Worm (Caenorhabditis elegans) whole organism, young adult: ENCODE measurements around the gene flp-15.

Experiments used
- F10E7.11 ChIP-seq: sonication (generic microtip); optimal IDR thresholded peaks from 2 replicates; lab custom pipeline; 2017; ENCODE audit warnings: mild to moderate bottlenecking, missing genetic modification characterization, moderate library complexity, missing compliant biosample characterization
- K12H6.12 ChIP-seq: fragments of 200-800 bp; sonication (Bioruptor generic); optimal IDR thresholded peaks from 2 replicates; lab custom pipeline; 2018; ENCODE audit warnings: mild to moderate bottlenecking, missing genetic modification characterization, missing compliant biosample characterization
- Y67H2A.10 ChIP-seq: fragments of 200-800 bp; sonication (Bioruptor generic); conservative IDR thresholded peaks from 2 replicates; pipeline ENCODE4 v1.3.6; 2022; ENCODE audit warnings: missing genetic modification reagents, missing genetic modification characterization, missing compliant biosample characterization
- ama-1 ChIP-seq, 3 experiments: fragments of 150-350 bp in 1 of 3; sonication (generic microtip) in 2 of 3; optimal IDR thresholded peaks; 2 replicates each; lab custom pipeline; 2014 to 2018; ENCODE audit warnings: missing biosample characterization in 2 of 3, missing genetic modification characterization in 2 of 3, missing genetic modification reagents in 2 of 3
- attf-5 ChIP-seq: fragments of 200-800 bp; sonication (Bioruptor generic); optimal IDR thresholded peaks from 2 replicates; lab custom pipeline; 2018; ENCODE audit warnings: mild to moderate bottlenecking, missing genetic modification characterization, missing compliant biosample characterization
- bed-1 ChIP-seq: fragments of 200-800 bp; sonication (Bioruptor generic); IDR thresholded peaks from 2 replicates; pipeline ENCODE4 v1.3.6; 2022; ENCODE audit warnings: missing genetic modification reagents, missing genetic modification characterization, missing compliant biosample characterization
- ccch-3 ChIP-seq: fragments of 200-800 bp; sonication (Bioruptor generic); optimal IDR thresholded peaks from 2 replicates; lab custom pipeline; 2018; ENCODE audit warnings: mild to moderate bottlenecking, missing genetic modification characterization, missing compliant biosample characterization
- cebp-2 ChIP-seq: fragments of 200-800 bp; sonication (Bioruptor generic); IDR thresholded peaks from 2 replicates; pipeline ENCODE4 v1.3.6; 2022; ENCODE audit warnings: missing genetic modification characterization, missing compliant biosample characterization
- ceh-100 ChIP-seq: fragments of 200-800 bp; sonication (Bioruptor generic); IDR thresholded peaks from 2 replicates; pipeline ENCODE4 v1.3.6; 2022; ENCODE audit warnings: missing genetic modification reagents, missing genetic modification characterization, missing compliant biosample characterization
- ceh-27 ChIP-seq: fragments of 200-800 bp; sonication (Bioruptor generic); optimal IDR thresholded peaks from 2 replicates; lab custom pipeline; 2018; ENCODE audit warnings: mild to moderate bottlenecking, missing genetic modification characterization, moderate library complexity, missing compliant biosample characterization
- ceh-40 ChIP-seq: fragments of 200-800 bp; sonication (Bioruptor generic); IDR thresholded peaks from 2 replicates; pipeline ENCODE4 v1.3.6; 2022; ENCODE audit warnings: missing genetic modification characterization, missing compliant biosample characterization
- ceh-91 ChIP-seq: fragments of 200-800 bp; sonication (Bioruptor generic); IDR thresholded peaks from 2 replicates; pipeline ENCODE4 v1.3.6; 2022; ENCODE audit warnings: missing genetic modification reagents, missing genetic modification characterization, missing compliant biosample characterization
- die-1 ChIP-seq: sonication (generic microtip); optimal IDR thresholded peaks from 2 replicates; lab custom pipeline; 2016; ENCODE audit warnings: missing genotype, mild to moderate bottlenecking, missing genetic modification characterization, missing compliant biosample characterization
- egl-44 ChIP-seq: fragments of 200-800 bp; sonication (Bioruptor generic); IDR thresholded peaks from 2 replicates; pipeline ENCODE4 v1.3.6; 2022; ENCODE audit warnings: missing genetic modification reagents, missing genetic modification characterization, missing compliant biosample characterization
- ets-4 ChIP-seq: fragments of 200-800 bp; sonication (Bioruptor generic); optimal IDR thresholded peaks from 2 replicates; lab custom pipeline; 2018; ENCODE audit warnings: mild to moderate bottlenecking, missing genetic modification characterization, missing compliant biosample characterization
- him-1 ChIP-seq: sonication (generic microtip); optimal IDR thresholded peaks from 2 replicates; lab custom pipeline; 2016; ENCODE audit warnings: missing genotype, missing genetic modification reagents, missing genetic modification characterization, missing compliant biosample characterization
- hlh-12 ChIP-seq: sonication (generic microtip); optimal IDR thresholded peaks from 2 replicates; lab custom pipeline; 2016; ENCODE audit warnings: missing genetic modification characterization, missing compliant biosample characterization
- hlh-26 ChIP-seq: fragments of 200-800 bp; sonication (Bioruptor generic); conservative IDR thresholded peaks from 2 replicates; pipeline ENCODE4 v1.3.6; 2022; ENCODE audit warnings: missing genetic modification reagents, missing genetic modification characterization, missing compliant biosample characterization
- hmg-20 ChIP-seq: fragments of 200-800 bp; sonication (Bioruptor generic); IDR thresholded peaks from 2 replicates; pipeline ENCODE4 v1.3.6; 2022; ENCODE audit warnings: missing genetic modification reagents, missing genetic modification characterization, missing compliant biosample characterization
- hrde-1 ChIP-seq: sonication (generic microtip); optimal IDR thresholded peaks from 2 replicates; lab custom pipeline; 2016; ENCODE audit warnings: missing genetic modification characterization, mild to moderate bottlenecking, missing compliant biosample characterization, moderate library complexity, missing genotype, missing genetic modification reagents, borderline replicate concordance
- hsf-1 ChIP-seq: fragments of 200-800 bp; sonication (Bioruptor generic); IDR thresholded peaks from 2 replicates; pipeline ENCODE4 v1.3.6; 2022; ENCODE audit warnings: missing genetic modification reagents, missing genetic modification characterization, missing compliant biosample characterization
- lag-1 ChIP-seq: fragments of 200-800 bp; sonication (Bioruptor generic); IDR thresholded peaks from 2 replicates; pipeline ENCODE4 v1.3.6; 2022; ENCODE audit warnings: missing genetic modification reagents, missing genetic modification characterization, missing compliant biosample characterization
- lin-26 ChIP-seq: fragments of 200-800 bp; sonication (Bioruptor generic); IDR thresholded peaks from 2 replicates; pipeline ENCODE4 v1.3.6; 2022; ENCODE audit warnings: missing genetic modification reagents, missing genetic modification characterization, missing compliant biosample characterization
- lin-40 ChIP-seq: sonication (generic microtip); optimal IDR thresholded peaks from 2 replicates; lab custom pipeline; 2016; ENCODE audit warnings: missing genetic modification characterization, mild to moderate bottlenecking, missing compliant biosample characterization, missing genotype, missing genetic modification reagents
- lsl-1 ChIP-seq: fragments of 200-800 bp; sonication (Bioruptor generic); optimal IDR thresholded peaks from 2 replicates; lab custom pipeline; 2018; ENCODE audit warnings: mild to moderate bottlenecking, missing genetic modification characterization, moderate library complexity, missing compliant biosample characterization
- madf-8 ChIP-seq: fragments of 200-800 bp; sonication (Bioruptor generic); conservative IDR thresholded peaks from 2 replicates; pipeline ENCODE4 v1.3.6; 2022; ENCODE audit warnings: missing genetic modification reagents, missing genetic modification characterization, missing compliant biosample characterization
- mes-4 ChIP-seq: sonication (generic microtip); optimal IDR thresholded peaks from 2 replicates; lab custom pipeline; 2016; ENCODE audit warnings: missing genotype, missing genetic modification characterization, missing compliant biosample characterization
- mxl-1 ChIP-seq: sonication (generic microtip); optimal IDR thresholded peaks from 2 replicates; lab custom pipeline; 2016; ENCODE audit warnings: missing genetic modification characterization, missing compliant biosample characterization
- nhr-90 ChIP-seq: sonication (generic microtip); optimal IDR thresholded peaks from 2 replicates; lab custom pipeline; 2016; ENCODE audit warnings: missing genotype, mild to moderate bottlenecking, missing genetic modification characterization, missing compliant biosample characterization
- pha-4 ChIP-seq: fragments of 150-350 bp; sonication (generic microtip); optimal IDR thresholded peaks from 2 replicates; lab custom pipeline; 2014; ENCODE audit warnings: missing biosample characterization, missing genetic modification reagents, missing genetic modification characterization
- rcor-1 ChIP-seq: fragments of 200-800 bp; sonication (Bioruptor generic); IDR thresholded peaks from 2 replicates; pipeline ENCODE4 v1.3.6; 2022; ENCODE audit warnings: missing genetic modification reagents, missing genetic modification characterization, missing compliant biosample characterization
- rec-8 ChIP-seq, 2 experiments: sonication (generic microtip); optimal IDR thresholded peaks; 2 replicates each; lab custom pipeline; 2016; ENCODE audit warnings: mild to moderate bottlenecking in 2 of 2, missing genetic modification characterization in 2 of 2, missing genetic modification reagents in 2 of 2, missing genotype in 2 of 2, missing biosample characterization in 1 of 2, missing compliant biosample characterization in 1 of 2, moderate library complexity in 1 of 2
- rpc-1 ChIP-seq, 2 experiments: fragments of 150-350 bp in 1 of 2; sonication (generic microtip) in 1 of 2; optimal IDR thresholded peaks; 2 replicates each; lab custom pipeline; 2014 to 2018; ENCODE audit warnings: missing biosample characterization in 1 of 2, missing genetic modification characterization in 1 of 2, missing genetic modification reagents in 1 of 2, missing genotype in 1 of 2
- sea-2 ChIP-seq: fragments of 200-800 bp; sonication (Bioruptor generic); IDR thresholded peaks from 2 replicates; pipeline ENCODE4 v1.3.6; 2022; ENCODE audit warnings: missing genetic modification characterization, missing compliant biosample characterization
- snpc-4 ChIP-seq, 5 experiments: fragments of 150-350 bp in 1 of 5; sonication (generic microtip) in 4 of 5; optimal IDR thresholded peaks; 2 replicates each; lab custom pipeline; 2014 to 2018; ENCODE audit warnings: missing genetic modification characterization in 5 of 5, missing biosample characterization in 3 of 5, antibody characterized with exemption in 2 of 5, mild to moderate bottlenecking in 2 of 5, missing compliant biosample characterization in 2 of 5, missing genotype in 2 of 5, moderate library complexity in 2 of 5, missing genetic modification reagents in 1 of 5
- sptf-2 ChIP-seq: fragments of 200-800 bp; sonication (Bioruptor generic); optimal IDR thresholded peaks from 2 replicates; lab custom pipeline; 2018; ENCODE audit warnings: mild to moderate bottlenecking, missing genetic modification characterization, missing compliant biosample characterization
- tbp1 ChIP-seq: fragments of 200-800 bp; sonication (Bioruptor generic); optimal IDR thresholded peaks from 2 replicates; lab custom pipeline; 2018; ENCODE audit warnings: mild to moderate bottlenecking, missing genetic modification characterization, missing compliant biosample characterization
- tbx-9 ChIP-seq: sonication (generic microtip); optimal IDR thresholded peaks from 2 replicates; lab custom pipeline; 2016; ENCODE audit warnings: borderline replicate concordance, missing genetic modification characterization, inconsistent platforms, missing compliant biosample characterization
- tlf-1 ChIP-seq: fragments of 200-800 bp; sonication (Bioruptor generic); optimal IDR thresholded peaks from 2 replicates; lab custom pipeline; 2018; ENCODE audit warnings: mild to moderate bottlenecking, missing genetic modification characterization, missing compliant biosample characterization
- unc-130 ChIP-seq: sonication (generic microtip); optimal IDR thresholded peaks from 2 replicates; lab custom pipeline; 2016; ENCODE audit warnings: missing genetic modification reagents, missing genetic modification characterization, missing compliant biosample characterization
- unc-62 ChIP-seq: fragments of 150-350 bp; optimal IDR thresholded peaks from 2 replicates; lab custom pipeline; 2014; ENCODE audit warnings: missing biosample characterization, missing genetic modification reagents, missing genetic modification characterization
- xnd-1 ChIP-seq: sonication (generic microtip); optimal IDR thresholded peaks from 2 replicates; lab custom pipeline; 2016; ENCODE audit warnings: missing genotype, missing genetic modification reagents, missing genetic modification characterization, missing compliant biosample characterization
- zim-3 ChIP-seq: sonication (generic microtip); optimal IDR thresholded peaks from 2 replicates; lab custom pipeline; 2017; ENCODE audit warnings: mild to moderate bottlenecking, missing genetic modification characterization, moderate library complexity, missing compliant biosample characterization
- ztf-22 ChIP-seq: fragments of 200-800 bp; sonication (Bioruptor generic); optimal IDR thresholded peaks from 2 replicates; lab custom pipeline; 2018; ENCODE audit warnings: mild to moderate bottlenecking, missing genetic modification characterization, moderate library complexity, missing compliant biosample characterization
- ztf-25 ChIP-seq: fragments of 200-800 bp; sonication (Bioruptor generic); IDR thresholded peaks from 2 replicates; pipeline ENCODE4 v1.3.6; 2022; ENCODE audit warnings: missing genetic modification reagents, missing genetic modification characterization, missing compliant biosample characterization
- ztf-28 ChIP-seq: fragments of 200-800 bp; sonication (Bioruptor generic); IDR thresholded peaks from 2 replicates; pipeline ENCODE4 v1.3.6; 2022; ENCODE audit warnings: missing genetic modification reagents, missing genetic modification characterization, missing compliant biosample characterization
- ztf-3 ChIP-seq: fragments of 200-800 bp; sonication (Bioruptor generic); optimal IDR thresholded peaks from 2 replicates; lab custom pipeline; 2018; ENCODE audit warnings: mild to moderate bottlenecking, missing genetic modification characterization, missing compliant biosample characterization

The flp-15 gene

DNA sequence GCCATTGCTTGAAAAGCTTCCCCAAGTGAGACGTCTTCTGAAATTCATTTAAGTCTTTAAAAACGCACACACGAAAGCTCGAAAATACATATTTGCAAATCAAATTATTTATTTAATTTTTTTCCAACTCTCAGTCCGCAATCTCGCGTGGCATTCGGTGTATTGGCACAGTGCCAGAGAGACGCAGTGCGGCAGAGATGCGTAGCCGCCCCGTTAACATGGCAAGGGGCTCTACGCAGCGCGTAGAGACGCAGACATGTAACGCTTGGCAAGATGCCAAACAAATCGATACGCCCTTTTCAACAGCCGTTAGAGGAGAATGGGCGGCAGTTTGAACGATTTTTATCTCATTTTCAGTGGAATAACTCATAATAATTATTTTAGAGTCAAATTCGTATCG is 24.1 kb downstream of the flp-15 start, which contains the start of the genes drr-2 and set-16 (continued):
- peak; percentile 41 to 75 for TF ChIP-seq rec-8 (tag; optimal IDR thresholded peaks at IDR 0.05; lab: Kevin White, UChicago)
- TF ChIP-seq hrde-1, result peak; percentile 91
- TF ChIP-seq unc-62 (GFP tag; lab: Kevin White, UChicago), result no peak
- peak; percentile 90 for TF ChIP-seq hmg-20
- peak; percentile 88 for TF ChIP-seq madf-8 (GFP tag; lab: Robert Waterston, UW)
- peak; percentile 94 for TF ChIP-seq ztf-22 (GFP tag; lab: Kevin White, UChicago)
- TF ChIP-seq rpc-1 (optimal IDR thresholded peaks at IDR 0.05; lab: Kevin White, UChicago), result peak; percentile 19
- TF ChIP-seq rpc-1 (tag; optimal IDR thresholded peaks at IDR 0.05; lab: Kevin White, UChicago), result peak; percentile 14
- peak; percentile 99 for TF ChIP-seq ceh-27 (GFP tag; lab: Kevin White, UChicago)
- TF ChIP-seq ceh-40 (GFP tag; lab: Robert Waterston, UW), result no peak
- no peak for TF ChIP-seq ama-1 (optimal IDR thresholded peaks at IDR 0.05; lab: Kevin White, UChicago)
- TF ChIP-seq ama-1 (GFP tag; optimal IDR thresholded peaks at IDR 0.05; lab: Kevin White, UChicago), result peak in 1 of 2 experiments; percentile 35
- TF ChIP-seq ccch-3 (GFP tag; lab: Kevin White, UChicago), result no peak
- peak; percentile 95 for TF ChIP-seq sea-2
- TF ChIP-seq zim-3 (tag; lab: Kevin White, UChicago), result peak; percentile 98
- peak; percentile 99 for TF ChIP-seq K12H6.12 (tag; lab: Kevin White, UChicago)
- peak; percentile 97 for TF ChIP-seq ets-4 (GFP tag; lab: Kevin White, UChicago)
- peak; percentile 88 for TF ChIP-seq xnd-1
- peak; percentile 96 for TF ChIP-seq unc-130 (GFP tag; lab: Kevin White, UChicago)
- TF ChIP-seq bed-1 (GFP tag; lab: Robert Waterston, UW), result peak; percentile 70; the same call in 1 of the 2 replicates
- TF ChIP-seq hsf-1 (GFP tag; lab: Robert Waterston, UW), result peak; percentile 95
- TF ChIP-seq ztf-28 (GFP tag; lab: Robert Waterston, UW), result peak; percentile 87
- TF ChIP-seq lin-40 (tag; lab: Kevin White, UChicago), result peak; percentile 99
- TF ChIP-seq lin-26 (GFP tag; lab: Robert Waterston, UW), result peak; percentile 93
- TF ChIP-seq pha-4 (tag; lab: Kevin White, UChicago), result peak; percentile 98
- TF ChIP-seq lag-1 (GFP tag; lab: Robert Waterston, UW), result 0 out of 2 replicates have a peak, but pooled peaks have one; percentile 76
- peak; percentile 97 for TF ChIP-seq egl-44 (GFP tag; lab: Robert Waterston, UW)
- TF ChIP-seq attf-5 (GFP tag; lab: Kevin White, UChicago), result peak; percentile 100
- TF ChIP-seq mxl-1 (tag; lab: Kevin White, UChicago), result no peak
- peak; percentile 87 for TF ChIP-seq nhr-90 (tag; lab: Kevin White, UChicago)
- TF ChIP-seq tbx-9, result no peak
- peak; percentile 63 for TF ChIP-seq snpc-4 (GFP tag; optimal IDR thresholded peaks at IDR 0.05; lab: Kevin White, UChicago)
- peak; percentile 83 to 94 (median 86) for TF ChIP-seq snpc-4 (tag; optimal IDR thresholded peaks at IDR 0.05; lab: Kevin White, UChicago)
- peak; percentile 56 for TF ChIP-seq him-1 (tag; lab: Kevin White, UChicago)
- TF ChIP-seq sptf-2 (GFP tag; lab: Kevin White, UChicago), result no peak
- peak; percentile 71 for TF ChIP-seq mes-4 (tag; lab: Kevin White, UChicago)
- peak; percentile 94 for TF ChIP-seq lsl-1 (GFP tag; lab: Kevin White, UChicago)
- peak; percentile 98 for TF ChIP-seq ceh-91 (GFP tag; lab: Robert Waterston, UW)
- TF ChIP-seq ceh-100 (GFP tag; lab: Robert Waterston, UW), result peak; percentile 90
- peak; percentile 92 for TF ChIP-seq ztf-3 (GFP tag; lab: Kevin White, UChicago)
- TF ChIP-seq tlf-1 (GFP tag; lab: Kevin White, UChicago), result peak; percentile 100
- peak; percentile 90 for TF ChIP-seq Y67H2A.10
- peak; percentile 92; the same call in 1 of the 2 replicates for TF ChIP-seq cebp-2 (GFP tag; lab: Robert Waterston, UW)
- peak; percentile 82 for TF ChIP-seq tbp1 (GFP tag; lab: Kevin White, UChicago)
- peak; percentile 81 for TF ChIP-seq die-1 (tag; lab: Kevin White, UChicago)
- TF ChIP-seq hlh-12 (tag; lab: Kevin White, UChicago), result no peak
- peak; percentile 58 for TF ChIP-seq F10E7.11 (tag; lab: Kevin White, UChicago)
- peak; percentile 99 for TF ChIP-seq rcor-1 (GFP tag; lab: Robert Waterston, UW)
- no peak for TF ChIP-seq hlh-26 (GFP tag; lab: Robert Waterston, UW)
- no peak for TF ChIP-seq ztf-25 (GFP tag; lab: Robert Waterston, UW)
